Fruit fly (Drosophila melanogaster) whole organism, wandering third instar larva: Measurements from ENCODE around the gene RecQ4.

Source experiments
- Abd-B ChIP-seq: fragments of >200 bp; optimal IDR thresholded peaks from 2 replicates; lab custom pipeline; 2017; ENCODE audit warnings: missing biosample characterization, missing genetic modification characterization
- CG32264 ChIP-seq: fragments of 200-800 bp; sonication (Bioruptor generic); optimal IDR thresholded peaks from 2 replicates; lab custom pipeline; 2016; ENCODE audit warnings: missing biosample characterization, missing genetic modification characterization
- CG9705 ChIP-seq: fragments of 200-800 bp; sonication (Bioruptor generic); optimal IDR thresholded peaks from 2 replicates; lab custom pipeline; 2018; ENCODE audit warnings: missing biosample characterization, mild to moderate bottlenecking, missing genetic modification characterization
- CrebA ChIP-seq: fragments of 200-800 bp; sonication (Bioruptor generic); optimal IDR thresholded peaks from 2 replicates; lab custom pipeline; 2016; ENCODE audit warnings: missing biosample characterization, mild to moderate bottlenecking, missing genetic modification characterization, borderline replicate concordance
- Dfd ChIP-seq: fragments of >200 bp; optimal IDR thresholded peaks from 2 replicates; lab custom pipeline; 2017; ENCODE audit warnings: missing biosample characterization, missing genetic modification characterization
- Dif ChIP-seq: fragments of 200-275, 200-300 bp; sonication (Bioruptor generic); optimal IDR thresholded peaks from 2 replicates; lab custom pipeline; 2018; ENCODE audit warnings: missing biosample characterization, missing genetic modification characterization; ENCODE audit not compliant: partially characterized antibody
- GATAd ChIP-seq: sonication (Bioruptor generic); optimal IDR thresholded peaks from 2 replicates; lab custom pipeline; 2016; ENCODE audit warnings: missing biosample characterization, missing genetic modification characterization
- HLH106 ChIP-seq: fragments of 200-800 bp; optimal IDR thresholded peaks from 3 replicates; lab custom pipeline; 2019; ENCODE audit warnings: missing biosample characterization, mild to moderate bottlenecking, missing genetic modification characterization, moderate library complexity
- Hnf4 ChIP-seq: fragments of 200-800 bp; sonication (Bioruptor generic); optimal IDR thresholded peaks from 2 replicates; lab custom pipeline; 2016; ENCODE audit warnings: missing biosample characterization, mild to moderate bottlenecking, missing genetic modification characterization
- Hr78 ChIP-seq: fragments of >200 bp; optimal IDR thresholded peaks from 2 replicates; lab custom pipeline; 2017; ENCODE audit warnings: missing biosample characterization, missing genetic modification characterization
- Hr83 ChIP-seq: fragments of 200-300 bp; sonication (Bioruptor generic); optimal IDR thresholded peaks from 2 replicates; lab custom pipeline; 2016; ENCODE audit warnings: missing biosample characterization, mild to moderate bottlenecking, missing genetic modification characterization, moderate library complexity; ENCODE audit not compliant: poor library complexity, severe bottlenecking
- Jra ChIP-seq: sonication (Bioruptor generic); optimal IDR thresholded peaks from 2 replicates; lab custom pipeline; 2016; ENCODE audit warnings: missing biosample characterization, missing genetic modification characterization
- Mio ChIP-seq: sonication (Bioruptor generic); optimal IDR thresholded peaks from 2 replicates; lab custom pipeline; 2016; ENCODE audit warnings: missing biosample characterization, missing genetic modification characterization
- Myc ChIP-seq: fragments of >200 bp; optimal IDR thresholded peaks from 2 replicates; lab custom pipeline; 2017
- N ChIP-seq: fragments of >200 bp; optimal IDR thresholded peaks from 2 replicates; lab custom pipeline; 2018; ENCODE audit warnings: missing biosample characterization, missing external identifiers, missing genetic modification characterization
- OdsH ChIP-seq: fragments of 200-800 bp; sonication (Bioruptor generic); optimal IDR thresholded peaks from 2 replicates; lab custom pipeline; 2016; ENCODE audit warnings: missing biosample characterization, mild to moderate bottlenecking, missing genetic modification characterization
- Rel ChIP-seq, 2 experiments: fragments of 200-800 bp; sonication (Bioruptor generic) in 1 of 2; optimal IDR thresholded peaks; 2 replicates in 1 of 2; 3 replicates in 1 of 2; lab custom pipeline; 2016 to 2019; ENCODE audit warnings: mild to moderate bottlenecking in 2 of 2, missing biosample characterization in 2 of 2, missing genetic modification characterization in 2 of 2, moderate library complexity in 1 of 2
- Sp1 ChIP-seq: fragments of 200-800 bp; sonication (Bioruptor generic); optimal IDR thresholded peaks from 3 replicates; lab custom pipeline; 2019; ENCODE audit warnings: missing biosample characterization, mild to moderate bottlenecking, missing genetic modification characterization, moderate library complexity
- Vsx2 ChIP-seq: fragments of 200-300, 225-300 bp; sonication (Bioruptor generic); optimal IDR thresholded peaks from 2 replicates; lab custom pipeline; 2018; ENCODE audit warnings: missing biosample characterization, missing genetic modification characterization; ENCODE audit not compliant: partially characterized antibody
- br ChIP-seq: fragments of 200-800 bp; sonication (Bioruptor generic); optimal IDR thresholded peaks from 2 replicates; lab custom pipeline; 2016; ENCODE audit warnings: missing biosample characterization, missing genetic modification characterization
- brk ChIP-seq: fragments of 200-800 bp; sonication (Bioruptor generic); optimal IDR thresholded peaks from 2 replicates; lab custom pipeline; 2016; ENCODE audit warnings: missing biosample characterization, mild to moderate bottlenecking, missing genetic modification characterization
- dl ChIP-seq, 2 experiments: fragments of 175-275, 200-275 bp in 1 of 2; fragments of 200-275 bp in 1 of 2; sonication (Bioruptor generic); optimal IDR thresholded peaks; lab custom pipeline; 2018; ENCODE audit warnings: mild to moderate bottlenecking in 2 of 2, missing biosample characterization in 2 of 2, missing genetic modification characterization in 2 of 2, moderate library complexity in 2 of 2; ENCODE audit not compliant: partially characterized antibody in 2 of 2, insufficient read depth in 1 of 2
- dmrt93B ChIP-seq: fragments of 200-800 bp; sonication (Bioruptor generic); optimal IDR thresholded peaks from 2 replicates; lab custom pipeline; 2018; ENCODE audit warnings: missing biosample characterization, mild to moderate bottlenecking, missing genetic modification characterization
- dsf ChIP-seq: sonication (Bioruptor generic); optimal IDR thresholded peaks from 2 replicates; lab custom pipeline; 2016; ENCODE audit warnings: missing biosample characterization, missing genetic modification characterization, borderline replicate concordance
- ey ChIP-seq: fragments of 200-800 bp; sonication (Bioruptor generic); optimal IDR thresholded peaks from 2 replicates; lab custom pipeline; 2016; ENCODE audit warnings: missing biosample characterization, missing genetic modification characterization
- foxo ChIP-seq, 2 experiments: fragments of 200-800 bp; sonication (Bioruptor generic); optimal IDR thresholded peaks; 2 replicates in 1 of 2; 3 replicates in 1 of 2; lab custom pipeline; 2016 to 2017; ENCODE audit warnings: missing biosample characterization in 2 of 2, missing genetic modification characterization in 2 of 2
- fru ChIP-seq: fragments of 200-800 bp; sonication (Bioruptor generic); optimal IDR thresholded peaks from 3 replicates; lab custom pipeline; 2016; ENCODE audit warnings: missing biosample characterization, mild to moderate bottlenecking, missing genetic modification characterization
- h ChIP-seq: fragments of 200-800 bp; sonication (Bioruptor generic); optimal IDR thresholded peaks from 3 replicates; lab custom pipeline; 2016; ENCODE audit warnings: missing biosample characterization, mild to moderate bottlenecking, missing genetic modification characterization
- jim ChIP-seq: fragments of 175-275, 200-325 bp; sonication (Bioruptor generic); optimal IDR thresholded peaks from 2 replicates; lab custom pipeline; 2016; ENCODE audit warnings: missing biosample characterization, mild to moderate bottlenecking, missing genetic modification characterization
- lola ChIP-seq: fragments of >200 bp; optimal IDR thresholded peaks from 2 replicates; lab custom pipeline; 2017; ENCODE audit warnings: missing biosample characterization, missing genetic modification characterization
- pan ChIP-seq: fragments of >200 bp; optimal IDR thresholded peaks from 2 replicates; lab custom pipeline; 2017
- psq ChIP-seq: fragments of 200-800 bp; sonication (Bioruptor generic); optimal IDR thresholded peaks from 3 replicates; lab custom pipeline; 2017; ENCODE audit warnings: missing biosample characterization, mild to moderate bottlenecking, missing genetic modification characterization, moderate library complexity
- rgr ChIP-seq: fragments of 200-800 bp; sonication (Bioruptor generic); optimal IDR thresholded peaks from 3 replicates; lab custom pipeline; 2016; ENCODE audit warnings: missing biosample characterization, mild to moderate bottlenecking, missing genetic modification characterization
- sage ChIP-seq: fragments of 200-800 bp; sonication (Bioruptor generic); optimal IDR thresholded peaks from 2 replicates; lab custom pipeline; 2016; ENCODE audit warnings: missing biosample characterization, mild to moderate bottlenecking, missing genetic modification characterization
- sv ChIP-seq: fragments of 200-800 bp; sonication (Bioruptor generic); optimal IDR thresholded peaks from 3 replicates; lab custom pipeline; 2016; ENCODE audit warnings: missing biosample characterization, missing genetic modification characterization
- tai ChIP-seq: sonication (Bioruptor generic); optimal IDR thresholded peaks from 2 replicates; lab custom pipeline; 2016; ENCODE audit warnings: missing biosample characterization, missing genetic modification characterization
- usp ChIP-seq: fragments of >200 bp; optimal IDR thresholded peaks from 2 replicates; lab custom pipeline; 2017; ENCODE audit warnings: missing biosample characterization, missing genetic modification characterization
- woc ChIP-seq: sonication (Bioruptor generic); optimal IDR thresholded peaks from 2 replicates; lab custom pipeline; 2016; ENCODE audit warnings: missing biosample characterization, mild to moderate bottlenecking, missing genetic modification characterization

Gene RecQ4

DNA sequence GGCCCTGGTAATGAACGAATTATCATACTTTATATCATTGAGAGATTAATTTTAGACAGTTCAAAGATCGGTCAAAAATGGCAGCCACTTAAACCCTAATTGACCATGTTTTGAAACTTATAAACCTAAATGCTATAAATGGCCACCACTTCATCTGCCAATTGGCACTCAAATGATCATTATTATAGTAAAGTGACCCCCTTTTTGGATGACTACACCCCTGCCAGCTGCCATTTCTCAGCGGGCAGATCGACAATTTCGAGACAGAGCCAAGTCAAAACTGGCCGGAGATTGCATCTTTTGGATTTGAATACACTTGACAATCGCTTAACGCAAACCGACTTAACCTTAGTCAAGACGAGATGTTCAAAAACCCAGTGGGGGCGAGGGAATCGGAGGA lies 19.6 kb downstream of the RecQ4 start:
- peak; percentile 31 for TF ChIP-seq HLH106
- TF ChIP-seq usp: no peak
- peak; percentile 53 for TF ChIP-seq br (GFP tag; lab: Kevin White, UChicago)
- no peak for TF ChIP-seq woc (GFP tag; lab: Kevin White, UChicago)
- TF ChIP-seq foxo (GFP tag; optimal IDR thresholded peaks at IDR 0.05; lab: Kevin White, UChicago): peak in 1 of 2 experiments; percentile 49
- TF ChIP-seq Abd-B (GFP tag; lab: Kevin White, UChicago): no peak
- peak; percentile 43 for TF ChIP-seq OdsH (GFP tag; lab: Kevin White, UChicago)
- TF ChIP-seq h (GFP tag; lab: Kevin White, UChicago): peak; percentile 48
- peak; percentile 49 for TF ChIP-seq rgr (GFP tag; lab: Kevin White, UChicago)
- TF ChIP-seq sv (GFP tag; lab: Kevin White, UChicago): no peak
- TF ChIP-seq dmrt93B (GFP tag; lab: Kevin White, UChicago): no peak
- no peak for TF ChIP-seq Dif (GFP tag; lab: Kevin White, UChicago)
- TF ChIP-seq Myc (lab: Kevin White, UChicago): no peak
- no peak for TF ChIP-seq CG32264 (GFP tag; lab: Kevin White, UChicago)
- no peak for TF ChIP-seq Hr78
- TF ChIP-seq CG9705 (GFP tag; lab: Kevin White, UChicago): no peak
- no peak for TF ChIP-seq GATAd (GFP tag; lab: Kevin White, UChicago)
- TF ChIP-seq ey (GFP tag; lab: Kevin White, UChicago): peak; percentile 48
- TF ChIP-seq pan (lab: Kevin White, UChicago): no peak
- no peak for TF ChIP-seq Hr83 (GFP tag; lab: Kevin White, UChicago)
- no peak for TF ChIP-seq Dfd (GFP tag; lab: Kevin White, UChicago)
- TF ChIP-seq CrebA: no peak
- TF ChIP-seq N (GFP tag; lab: Kevin White, UChicago): no peak
- no peak for TF ChIP-seq sage
- no peak for TF ChIP-seq dl (GFP tag; optimal IDR thresholded peaks at IDR 0.05; lab: Kevin White, UChicago; ENCODE audit: insufficient read depth in 1 of 2, partially characterized antibody in 2 of 2)
- no peak for TF ChIP-seq Rel (GFP tag; optimal IDR thresholded peaks at IDR 0.05; lab: Kevin White, UChicago)
- no peak for TF ChIP-seq Rel (tag; optimal IDR thresholded peaks at IDR 0.05; lab: Kevin White, UChicago)
- TF ChIP-seq dsf (GFP tag; lab: Kevin White, UChicago): no peak
- peak; percentile 43 for TF ChIP-seq Sp1 (GFP tag; lab: Kevin White, UChicago)
- TF ChIP-seq jim: no peak
- TF ChIP-seq Jra: no peak
- TF ChIP-seq Mio: no peak
- TF ChIP-seq tai: no peak
- TF ChIP-seq fru (GFP tag; lab: Kevin White, UChicago): peak; percentile 22
- TF ChIP-seq psq (GFP tag; lab: Kevin White, UChicago): no peak
- TF ChIP-seq brk (GFP tag; lab: Kevin White, UChicago): no peak
- TF ChIP-seq Vsx2 (GFP tag; lab: Kevin White, UChicago): no peak
- TF ChIP-seq Hnf4 (GFP tag; lab: Kevin White, UChicago): peak; percentile 6
- no peak for TF ChIP-seq lola (GFP tag; lab: Kevin White, UChicago)

DNA sequence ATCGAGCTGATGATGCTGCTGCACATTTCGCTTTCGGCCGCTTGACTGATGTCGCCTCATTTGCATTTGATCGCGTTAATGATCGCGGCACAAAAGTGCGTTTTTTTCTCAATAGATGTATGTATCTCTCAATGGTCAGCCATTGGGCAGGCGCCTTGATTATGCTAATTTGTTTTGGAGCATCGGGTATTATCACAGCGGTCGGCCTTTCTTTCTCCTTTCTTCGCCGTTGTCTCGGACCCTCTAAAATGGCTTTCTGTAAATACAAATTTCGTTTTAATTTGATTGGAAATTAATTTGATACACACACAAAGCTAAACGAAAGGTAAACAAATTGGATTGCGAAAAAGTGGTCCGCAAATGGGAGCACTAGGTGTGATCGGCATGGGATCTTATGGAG lies 20.5 kb downstream of the RecQ4 start:
- no peak for TF ChIP-seq Mio
- no peak for TF ChIP-seq dmrt93B (GFP tag; lab: Kevin White, UChicago)
- no peak for TF ChIP-seq GATAd (GFP tag; lab: Kevin White, UChicago)
- no peak for TF ChIP-seq CrebA
- no peak for TF ChIP-seq dsf (GFP tag; lab: Kevin White, UChicago)
- no peak for TF ChIP-seq sv (GFP tag; lab: Kevin White, UChicago)
- TF ChIP-seq sage: no peak
- no peak for TF ChIP-seq dl (GFP tag; optimal IDR thresholded peaks at IDR 0.05; lab: Kevin White, UChicago; ENCODE audit: insufficient read depth in 1 of 2, partially characterized antibody in 2 of 2)
- TF ChIP-seq Hr83 (GFP tag; lab: Kevin White, UChicago): no peak
- TF ChIP-seq fru (GFP tag; lab: Kevin White, UChicago): no peak
- TF ChIP-seq Jra: no peak
- TF ChIP-seq Dfd (GFP tag; lab: Kevin White, UChicago): no peak
- no peak for TF ChIP-seq jim
- TF ChIP-seq Rel (GFP tag; optimal IDR thresholded peaks at IDR 0.05; lab: Kevin White, UChicago): no peak
- TF ChIP-seq Rel (tag; optimal IDR thresholded peaks at IDR 0.05; lab: Kevin White, UChicago): no peak
- TF ChIP-seq CG32264 (GFP tag; lab: Kevin White, UChicago): no peak
- no peak for TF ChIP-seq CG9705 (GFP tag; lab: Kevin White, UChicago)
- no peak for TF ChIP-seq Sp1 (GFP tag; lab: Kevin White, UChicago)
- TF ChIP-seq Dif (GFP tag; lab: Kevin White, UChicago): no peak
- no peak for TF ChIP-seq br (GFP tag; lab: Kevin White, UChicago)
